Worm (Caenorhabditis elegans): ENCODE data around the gene ZK354.2.

DNA sequence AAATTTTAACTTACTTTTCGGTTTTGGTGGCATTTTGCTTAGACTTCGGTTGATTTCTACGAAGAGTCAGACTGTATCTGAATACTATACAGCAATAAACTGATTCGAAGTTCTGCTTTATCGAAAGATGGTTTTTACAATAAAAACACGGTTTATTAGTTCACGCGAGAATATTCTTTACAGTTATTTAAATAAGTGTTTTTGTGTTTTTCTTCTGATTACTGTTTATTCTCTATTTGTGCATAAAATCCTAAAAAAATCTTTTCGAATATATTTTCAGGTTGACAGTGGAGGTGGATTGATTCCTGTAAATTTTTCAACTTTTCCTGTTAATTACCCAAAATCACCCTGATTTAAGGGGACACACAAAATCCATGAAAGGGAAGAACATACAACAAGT is 7.2 kb upstream of the ZK354.2 start, which contains the start of gene ZK354.8:
- no peak for TF ChIP-seq unc-130 (GFP tag; optimal IDR thresholded peaks at IDR 0.05)
- no peak for TF ChIP-seq fkh-10 (GFP tag; optimal IDR thresholded peaks at IDR 0.05)
- no peak for TF ChIP-seq saeg-2 (GFP tag; IDR thresholded peaks at IDR 0.05)
- TF ChIP-seq nhr-10 (tag; optimal IDR thresholded peaks at IDR 0.05), result no peak
- TF ChIP-seq mep-1 (tag; optimal IDR thresholded peaks at IDR 0.05), result no peak
- no peak for TF ChIP-seq nhr-11 (tag; optimal IDR thresholded peaks at IDR 0.05)
- no peak for TF ChIP-seq ceh-82 (tag; optimal IDR thresholded peaks at IDR 0.05)
- TF ChIP-seq nhr-28 (tag; optimal IDR thresholded peaks at IDR 0.05), result no peak
